Fruit fly (Drosophila melanogaster): ENCODE results near the gene PQBP1.

PQBP1 gene

DNA sequence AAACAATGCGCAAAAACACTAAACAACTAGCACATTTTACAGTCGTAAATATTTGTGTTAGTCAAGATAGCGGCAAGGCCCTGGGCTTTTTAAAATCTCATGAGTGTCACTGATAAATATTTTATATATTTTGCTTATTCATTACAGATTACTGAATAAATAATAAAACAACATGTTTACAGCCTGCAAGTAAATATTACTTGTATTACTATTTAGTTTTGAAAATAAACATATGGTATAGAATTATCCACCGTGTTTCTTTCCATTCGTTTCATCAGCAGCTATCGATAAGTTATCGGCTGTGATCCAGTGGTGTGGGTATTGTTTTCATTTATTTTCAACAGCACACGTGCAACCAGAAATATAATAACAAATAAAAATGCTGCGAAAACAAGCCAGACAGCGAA lies 9.0 kb downstream of the PQBP1 start, which contains the start of the genes shams and CG11920 (continued):
- TF ChIP-seq CG7745 (tag; optimal IDR thresholded peaks at IDR 0.05) (no peak), CG17568 (GFP tag; optimal IDR thresholded peaks at IDR 0.05) (peak; percentile 31), CG30431 (GFP tag; optimal IDR thresholded peaks at IDR 0.05) (no peak), Pdp1 (GFP tag; optimal IDR thresholded peaks at IDR 0.05) (no peak), ase (GFP tag; IDR thresholded peaks at IDR 0.05) (no peak), CG31388 (GFP tag; optimal IDR thresholded peaks at IDR 0.05) (no peak), Dip3 (GFP tag; optimal IDR thresholded peaks at IDR 0.05) (no peak), zen (tag; optimal IDR thresholded peaks at IDR 0.05) (no peak), CG14050 (GFP tag; IDR thresholded peaks at IDR 0.05) (no peak), klu (GFP tag; IDR thresholded peaks at IDR 0.05) (no peak), nerfin-1 (tag; optimal IDR thresholded peaks at IDR 0.05) (peak; percentile 48), CG12155 (GFP tag; optimal IDR thresholded peaks at IDR 0.05) (peak; percentile 26), eve (GFP tag; optimal IDR thresholded peaks at IDR 0.05) (no peak), CG10209 (GFP tag; optimal IDR thresholded peaks at IDR 0.05) (no peak), Ets97D (GFP tag; optimal IDR thresholded peaks at IDR 0.05) (peak; percentile 9), CG5245 (GFP tag; optimal IDR thresholded peaks at IDR 0.05) (no peak), Xbp1 (GFP tag; optimal IDR thresholded peaks at IDR 0.05) (no peak), CG13624 (GFP tag; optimal IDR thresholded peaks at IDR 0.05) (no peak), bbx (GFP tag; IDR thresholded peaks at IDR 0.05; ENCODE audit: partially characterized antibody) (peak; percentile 33; the same call in 1 of the 2 replicates), fd102C (GFP tag; optimal IDR thresholded peaks at IDR 0.05) (no peak), CG14441 (GFP tag; IDR thresholded peaks at IDR 0.05) (no peak), CG7839 (tag; optimal IDR thresholded peaks at IDR 0.05) (no peak), CG8089 (GFP tag; optimal IDR thresholded peaks at IDR 0.05) (no peak), dati (GFP tag; IDR thresholded peaks at IDR 0.05) (no peak), CG32532 (GFP tag; IDR thresholded peaks at IDR 0.05) (no peak), Bgb (GFP tag; IDR thresholded peaks at IDR 0.05; ENCODE audit: partially characterized antibody) (peak; percentile 60), Bteb2 (GFP tag; optimal IDR thresholded peaks at IDR 0.05) (no peak), nerfin-2 (GFP tag; IDR thresholded peaks at IDR 0.05; ENCODE audit: partially characterized antibody) (no peak), tap (tag; optimal IDR thresholded peaks at IDR 0.05) (no peak), fru (optimal IDR thresholded peaks at IDR 0.05) (no peak), tup (GFP tag; optimal IDR thresholded peaks at IDR 0.05) (no peak), CG3847 (GFP tag; IDR thresholded peaks at IDR 0.05) (no peak), nmo (GFP tag; optimal IDR thresholded peaks at IDR 0.05) (peak; percentile 51), CG10565 (GFP tag; optimal IDR thresholded peaks at IDR 0.05) (no peak), abd-A (tag; optimal IDR thresholded peaks at IDR 0.05) (no peak), CG7786 (GFP tag; optimal IDR thresholded peaks at IDR 0.05) (no peak), CG6175 (GFP tag; IDR thresholded peaks at IDR 0.05) (no peak), CG11695 (GFP tag; IDR thresholded peaks at IDR 0.05) (no peak), CG15601 (tag; optimal IDR thresholded peaks at IDR 0.05) (peak; percentile 42), CG12299 (tag; optimal IDR thresholded peaks at IDR 0.05) (peak; percentile 61), CG12942 (GFP tag; optimal IDR thresholded peaks at IDR 0.05) (no peak), CG6791 (GFP tag; IDR thresholded peaks at IDR 0.05; ENCODE audit: partially characterized antibody) (0 out of 3 replicates have a peak, but pooled peaks have one; percentile 39), Atf6 (GFP tag; IDR thresholded peaks at IDR 0.05) (no peak), ato (GFP tag; IDR thresholded peaks at IDR 0.05; ENCODE audit: partially characterized antibody) (peak; percentile 57; the same call in 1 of the 2 replicates), kah (GFP tag; optimal IDR thresholded peaks at IDR 0.05) (no peak), pan (optimal IDR thresholded peaks at IDR 0.05) (no peak), pan (GFP tag; optimal IDR thresholded peaks at IDR 0.05 in 1 of 2, IDR thresholded peaks at IDR 0.05 in 1 of 2) (no peak), ara (GFP tag; IDR thresholded peaks at IDR 0.05) (no peak), stwl (tag; optimal IDR thresholded peaks at IDR 0.05) (peak; percentile 52), Chrac-16 (GFP tag; optimal IDR thresholded peaks at IDR 0.05) (peak; percentile 1), Hey (tag; optimal IDR thresholded peaks at IDR 0.05) (no peak), sim (GFP tag; IDR thresholded peaks at IDR 0.05) (no peak)

All from whole organism, embryonic.